Fruit fly (Drosophila melanogaster): ENCODE results near the gene cyst.

Gene cyst

dm6 chr2L:19533247-19533646 is 24.7 kb upstream of the cyst start, which contains the start of gene CG33116 (continued):
- no peak for TF ChIP-seq jigr1 (GFP tag; IDR thresholded peaks at IDR 0.05)
- peak; percentile 79 for TF ChIP-seq Ets97D (GFP tag; optimal IDR thresholded peaks at IDR 0.05)
- TF ChIP-seq zfh2 (GFP tag; optimal IDR thresholded peaks at IDR 0.05) = peak; percentile 87
- no peak for TF ChIP-seq Gsc (GFP tag; IDR thresholded peaks at IDR 0.05)
- no peak for TF ChIP-seq hth (optimal IDR thresholded peaks at IDR 0.05)
- TF ChIP-seq CG8388 (GFP tag; optimal IDR thresholded peaks at IDR 0.05) = peak; percentile 77
- TF ChIP-seq B-H1 (GFP tag; IDR thresholded peaks at IDR 0.05) = peak; percentile 44; the same call in 1 of the 3 replicates
- peak; percentile 89 for TF ChIP-seq HmgZ (tag; optimal IDR thresholded peaks at IDR 0.05)
- TF ChIP-seq CG14050 (GFP tag; IDR thresholded peaks at IDR 0.05) = peak; percentile 51
- TF ChIP-seq CG4360 (GFP tag; IDR thresholded peaks at IDR 0.05) = 0 out of 2 replicates have a peak, but pooled peaks have one; percentile 38
- TF ChIP-seq org-1 (GFP tag; optimal IDR thresholded peaks at IDR 0.05) = peak; percentile 75
- peak; percentile 86 for TF ChIP-seq CG2678 (tag; optimal IDR thresholded peaks at IDR 0.05)
- TF ChIP-seq dmrt99B (tag; optimal IDR thresholded peaks at IDR 0.05) = peak; percentile 86
- TF ChIP-seq dpn (GFP tag; optimal IDR thresholded peaks at IDR 0.05) = peak; percentile 86 to 87
- peak; percentile 76 for TF ChIP-seq CG13123 (GFP tag; optimal IDR thresholded peaks at IDR 0.05)
- peak; percentile 5 for TF ChIP-seq bigmax (GFP tag; optimal IDR thresholded peaks at IDR 0.05)
- TF ChIP-seq CG9932 (GFP tag; IDR thresholded peaks at IDR 0.05) = peak; percentile 85
- TF ChIP-seq twi (tag; optimal IDR thresholded peaks at IDR 0.05) = peak; percentile 64
- TF ChIP-seq CG2116 (GFP tag; optimal IDR thresholded peaks at IDR 0.05) = peak; percentile 63
- TF ChIP-seq gsb (GFP tag; IDR thresholded peaks at IDR 0.05) = peak; percentile 63
- TF ChIP-seq CG14014 (GFP tag; IDR thresholded peaks at IDR 0.05) = peak; percentile 74; the same call in 1 of the 2 replicates
- TF ChIP-seq ewg (GFP tag; optimal IDR thresholded peaks at IDR 0.05) = peak; percentile 67
- TF ChIP-seq gfzf (GFP tag; optimal IDR thresholded peaks at IDR 0.05) = peak; percentile 17
- peak; percentile 47 for TF ChIP-seq Dp (GFP tag; optimal IDR thresholded peaks at IDR 0.05)
- TF ChIP-seq CG2202 (tag; optimal IDR thresholded peaks at IDR 0.05) = peak; percentile 63
- TF ChIP-seq tap (tag; optimal IDR thresholded peaks at IDR 0.05) = peak; percentile 74
- TF ChIP-seq chn (GFP tag; optimal IDR thresholded peaks at IDR 0.05) = peak; percentile 90
- TF ChIP-seq seq (GFP tag; IDR thresholded peaks at IDR 0.05) = peak; percentile 78
- TF ChIP-seq h (optimal IDR thresholded peaks at IDR 0.05) = no peak
- peak; percentile 12 for TF ChIP-seq Elba2 (GFP tag; optimal IDR thresholded peaks at IDR 0.05)
- peak; percentile 81 for TF ChIP-seq onecut (GFP tag; IDR thresholded peaks at IDR 0.05)
- peak; percentile 81 for TF ChIP-seq CG33557 (GFP tag; optimal IDR thresholded peaks at IDR 0.05)
- TF ChIP-seq fd102C (GFP tag; optimal IDR thresholded peaks at IDR 0.05) = no peak
- TF ChIP-seq schlank (tag; optimal IDR thresholded peaks at IDR 0.05) = peak; percentile 69
- TF ChIP-seq E2f2 (GFP tag; IDR thresholded peaks at IDR 0.05) = peak; percentile 66
- TF ChIP-seq Eip74EF (GFP tag; optimal IDR thresholded peaks at IDR 0.05) = peak in 1 of 2 experiments; percentile 53
- peak; percentile 75 for TF ChIP-seq pb (GFP tag; optimal IDR thresholded peaks at IDR 0.05)
- peak; percentile 68 for TF ChIP-seq Hr39 (optimal IDR thresholded peaks at IDR 0.05)
- peak; percentile 23; the same call in 1 of the 2 replicates for TF ChIP-seq inv (GFP tag; IDR thresholded peaks at IDR 0.05; ENCODE audit: partially characterized antibody)
- 0 out of 2 replicates have a peak, but pooled peaks have one; percentile 26 for TF ChIP-seq CG31224 (GFP tag; IDR thresholded peaks at IDR 0.05)
- TF ChIP-seq kah (GFP tag; optimal IDR thresholded peaks at IDR 0.05) = peak; percentile 43
- peak; percentile 24 for TF ChIP-seq CG10274 (GFP tag; optimal IDR thresholded peaks at IDR 0.05)
- TF ChIP-seq CG11695 (GFP tag; IDR thresholded peaks at IDR 0.05) = peak; percentile 76; the same call in 2 of the 3 replicates
- peak; percentile 70 for TF ChIP-seq CG2875 (GFP tag; optimal IDR thresholded peaks at IDR 0.05)
- peak; percentile 30 for TF ChIP-seq CG6683 (GFP tag; optimal IDR thresholded peaks at IDR 0.05)
- no peak for TF ChIP-seq sens-2 (GFP tag; IDR thresholded peaks at IDR 0.05)
- peak; percentile 40; the same call in 1 of the 3 replicates for TF ChIP-seq Mrtf (GFP tag; IDR thresholded peaks at IDR 0.05)
- TF ChIP-seq nerfin-1 (tag; optimal IDR thresholded peaks at IDR 0.05) = peak; percentile 80
- peak; percentile 47 for TF ChIP-seq CG4282 (GFP tag; optimal IDR thresholded peaks at IDR 0.05)
- peak; percentile 83 for TF ChIP-seq NFAT (GFP tag; IDR thresholded peaks at IDR 0.05)
- peak; percentile 85 for TF ChIP-seq CG13624 (GFP tag; optimal IDR thresholded peaks at IDR 0.05)
- peak; percentile 54 for TF ChIP-seq gcm2 (GFP tag; optimal IDR thresholded peaks at IDR 0.05)
